Worm (Caenorhabditis elegans): ENCODE results near the gene rsp-5.

DNA sequence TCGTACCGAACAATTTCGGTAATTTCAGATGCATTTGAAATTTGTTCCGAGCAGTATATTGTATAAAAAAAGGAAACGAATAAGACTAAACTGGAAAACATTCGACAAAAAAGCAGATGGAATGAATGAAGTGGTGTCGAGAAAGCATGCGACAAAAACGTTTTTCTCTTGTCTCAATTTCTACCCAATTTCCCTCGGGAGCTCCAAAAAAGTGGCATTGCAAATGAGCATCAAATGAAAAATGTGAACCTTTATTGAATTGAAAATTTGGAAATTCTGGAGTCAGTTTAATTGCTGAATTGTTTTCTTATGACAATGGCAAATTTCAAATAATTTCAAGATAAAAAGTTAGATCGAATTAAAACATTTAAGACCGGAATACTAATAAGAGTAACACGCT, 10.2 kb downstream of the rsp-5 start, which contains the start of gene R05G9.5:
- TF ChIP-seq ztf-29 (GFP tag; IDR thresholded peaks at IDR 0.05) (no peak), cog-1 (tag; optimal IDR thresholded peaks at IDR 0.05) (no peak), flt-1 (GFP tag; IDR thresholded peaks at IDR 0.05) (no peak), T22C8.4 (GFP tag; IDR thresholded peaks at IDR 0.05) (no peak)
